Worm (Caenorhabditis elegans): ENCODE data around the gene M110.3.

ce11 chrII:8259674-8260073, 43.3 kb upstream of the M110.3 start:
- TF ChIP-seq ama-1 (optimal IDR thresholded peaks at IDR 0.05) (no peak), ets-7 (tag; optimal IDR thresholded peaks at IDR 0.05) (no peak)
